Fruit fly (Drosophila melanogaster): ENCODE data around the gene Sbat.

Gene Sbat

DNA sequence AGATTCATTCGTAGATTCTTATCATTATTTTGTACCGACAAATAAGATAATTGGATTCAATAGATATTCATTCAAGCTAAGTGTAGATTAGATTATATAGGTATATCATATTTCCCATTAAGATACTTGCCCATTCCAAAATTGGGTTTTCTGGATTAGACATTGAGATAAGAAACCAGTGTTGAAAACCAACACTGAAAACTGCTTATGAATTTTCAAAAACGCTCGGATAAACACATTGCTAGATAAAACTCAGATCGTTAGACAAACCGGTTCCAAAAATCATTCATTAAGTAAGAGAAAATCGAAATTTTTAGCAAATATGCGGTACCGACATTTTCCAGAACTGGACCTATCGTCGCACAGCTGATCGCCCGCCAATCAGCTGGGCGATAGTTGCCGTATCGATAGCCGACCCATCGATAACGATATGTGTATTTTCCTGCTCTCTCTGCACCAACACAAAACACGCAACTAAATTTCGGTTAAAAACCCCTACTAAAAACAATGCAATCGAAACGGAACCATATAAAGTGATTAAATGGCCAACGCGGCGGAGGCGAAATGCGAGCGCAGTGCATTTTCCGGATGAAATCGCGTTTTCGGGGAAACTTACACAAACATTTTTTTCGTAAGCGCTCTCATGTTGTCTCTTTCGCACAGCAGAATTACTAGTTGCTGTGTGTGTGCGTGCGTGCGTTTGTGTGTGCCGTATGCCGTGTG lies 7.5 kb downstream of the Sbat start, which contains the start of the genes NTPase and lilli (continued):
- peak; percentile 39 for TF ChIP-seq CG17802 (tag; optimal IDR thresholded peaks at IDR 0.05)
- TF ChIP-seq klu (GFP tag; IDR thresholded peaks at IDR 0.05), result 0 out of 2 replicates have a peak, but pooled peaks have one; percentile 7
- peak; percentile 88 for TF ChIP-seq ato (GFP tag; IDR thresholded peaks at IDR 0.05; ENCODE audit: partially characterized antibody)
- no peak for TF ChIP-seq Gsc (GFP tag; IDR thresholded peaks at IDR 0.05)
- TF ChIP-seq Pdp1 (GFP tag; optimal IDR thresholded peaks at IDR 0.05), result peak; percentile 84
- no peak for TF ChIP-seq Nf-YA (GFP tag; IDR thresholded peaks at IDR 0.05)
- TF ChIP-seq toy (GFP tag; IDR thresholded peaks at IDR 0.05), result no peak
- TF ChIP-seq ken (GFP tag; IDR thresholded peaks at IDR 0.05), result peak; percentile 78
- TF ChIP-seq CG12299 (tag; optimal IDR thresholded peaks at IDR 0.05), result no peak
- TF ChIP-seq dimm (GFP tag; IDR thresholded peaks at IDR 0.05), result no peak
- TF ChIP-seq Xrp1 (GFP tag; IDR thresholded peaks at IDR 0.05), result peak; percentile 68; the same call in 1 of the 2 replicates
- TF ChIP-seq CG18599 (GFP tag; optimal IDR thresholded peaks at IDR 0.05), result peak; percentile 52
- TF ChIP-seq unc-4 (GFP tag; IDR thresholded peaks at IDR 0.05; ENCODE audit: partially characterized antibody), result peak; percentile 91
- peak; percentile 40 for TF ChIP-seq lbe (GFP tag; optimal IDR thresholded peaks at IDR 0.05)
- no peak; the same call in 1 of the 2 replicates for TF ChIP-seq ranshi (GFP tag; IDR thresholded peaks at IDR 0.05)
- peak; percentile 39 for TF ChIP-seq CG5180 (GFP tag; optimal IDR thresholded peaks at IDR 0.05)
- peak; percentile 37 for TF ChIP-seq CG18476 (GFP tag; optimal IDR thresholded peaks at IDR 0.05)
- no peak for TF ChIP-seq Tbp (GFP tag; optimal IDR thresholded peaks at IDR 0.05)
- peak; percentile 67 for TF ChIP-seq CG9932 (GFP tag; IDR thresholded peaks at IDR 0.05)
- no peak for TF ChIP-seq ewg (GFP tag; optimal IDR thresholded peaks at IDR 0.05)
- no peak for TF ChIP-seq CTCF (GFP tag; optimal IDR thresholded peaks at IDR 0.05)
- peak; percentile 26 for TF ChIP-seq Ssrp (tag; optimal IDR thresholded peaks at IDR 0.05)
- TF ChIP-seq Dip2 (GFP tag; IDR thresholded peaks at IDR 0.05), result no peak
- peak; percentile 71 for TF ChIP-seq zfh1 (GFP tag; IDR thresholded peaks at IDR 0.05)
- TF ChIP-seq dm (GFP tag; optimal IDR thresholded peaks at IDR 0.05), result peak; percentile 48
- no peak for TF ChIP-seq CG17612 (GFP tag; IDR thresholded peaks at IDR 0.05)
- TF ChIP-seq lola (GFP tag; optimal IDR thresholded peaks at IDR 0.05), result peak in 1 of 3 experiments; percentile 45
- TF ChIP-seq CG6683 (GFP tag; optimal IDR thresholded peaks at IDR 0.05), result peak; percentile 18
- TF ChIP-seq CG43689 (GFP tag; IDR thresholded peaks at IDR 0.05), result no peak
- TF ChIP-seq wor (GFP tag; IDR thresholded peaks at IDR 0.05), result no peak
- TF ChIP-seq Blimp-1 (GFP tag; optimal IDR thresholded peaks at IDR 0.05), result peak; percentile 7
- peak; percentile 52; the same call in 2 of the 3 replicates for TF ChIP-seq ase (GFP tag; IDR thresholded peaks at IDR 0.05)
- peak; percentile 34; the same call in 1 of the 2 replicates for TF ChIP-seq CG31224 (GFP tag; IDR thresholded peaks at IDR 0.05)
- TF ChIP-seq NK7.1 (GFP tag; optimal IDR thresholded peaks at IDR 0.05), result peak; percentile 11
- peak; percentile 48 for TF ChIP-seq CG12942 (GFP tag; optimal IDR thresholded peaks at IDR 0.05)
- TF ChIP-seq CG4617 (GFP tag; optimal IDR thresholded peaks at IDR 0.05; ENCODE audit: borderline replicate concordance), result peak; percentile 92
- no peak for TF ChIP-seq CG34376 (GFP tag; optimal IDR thresholded peaks at IDR 0.05)
- peak; percentile 36 for TF ChIP-seq tx (GFP tag; optimal IDR thresholded peaks at IDR 0.05)
- peak; percentile 80 for TF ChIP-seq CG4424 (GFP tag; optimal IDR thresholded peaks at IDR 0.05)
- no peak for TF ChIP-seq CG10147 (GFP tag; optimal IDR thresholded peaks at IDR 0.05)
- TF ChIP-seq CG1603 (tag; optimal IDR thresholded peaks at IDR 0.05), result peak; percentile 57
- TF ChIP-seq Asciz (GFP tag; optimal IDR thresholded peaks at IDR 0.05), result no peak
- peak; percentile 74 for TF ChIP-seq shn (GFP tag; optimal IDR thresholded peaks at IDR 0.05)
- TF ChIP-seq schlank (tag; optimal IDR thresholded peaks at IDR 0.05), result peak; percentile 17
- 0 out of 2 replicates have a peak, but pooled peaks have one; percentile 44 for TF ChIP-seq HLH3B (GFP tag; IDR thresholded peaks at IDR 0.05)
- TF ChIP-seq CG13123 (GFP tag; optimal IDR thresholded peaks at IDR 0.05), result peak; percentile 32
- TF ChIP-seq cg (GFP tag; optimal IDR thresholded peaks at IDR 0.05), result peak; percentile 100
- no peak for TF ChIP-seq Hey (tag; optimal IDR thresholded peaks at IDR 0.05)
- TF ChIP-seq prd (optimal IDR thresholded peaks at IDR 0.05), result no peak
- TF ChIP-seq prd (GFP tag; IDR thresholded peaks at IDR 0.05), result peak; percentile 67
